Fruit fly (Drosophila melanogaster) whole organism, wandering third instar larva: ENCODE measurements around the gene Zmynd10.

Source experiments
- Sp1 ChIP-seq: fragments of 200-800 bp; sonication (Bioruptor generic); optimal IDR thresholded peaks from 3 replicates; lab custom pipeline; 2019; ENCODE audit warnings: missing biosample characterization, mild to moderate bottlenecking, missing genetic modification characterization, moderate library complexity
- pan ChIP-seq: fragments of >200 bp; optimal IDR thresholded peaks from 2 replicates; lab custom pipeline; 2017
- psq ChIP-seq: fragments of 200-800 bp; sonication (Bioruptor generic); optimal IDR thresholded peaks from 3 replicates; lab custom pipeline; 2017; ENCODE audit warnings: missing biosample characterization, mild to moderate bottlenecking, missing genetic modification characterization, moderate library complexity
- tai ChIP-seq: sonication (Bioruptor generic); optimal IDR thresholded peaks from 2 replicates; lab custom pipeline; 2016; ENCODE audit warnings: missing biosample characterization, missing genetic modification characterization
- usp ChIP-seq: fragments of >200 bp; optimal IDR thresholded peaks from 2 replicates; lab custom pipeline; 2017; ENCODE audit warnings: missing biosample characterization, missing genetic modification characterization

dm6 chr3L:13033361-13033760 lies 7.1 kb upstream of the Zmynd10 start:
- no peak for TF ChIP-seq Sp1 (GFP tag; lab: Kevin White, UChicago)
- no peak for TF ChIP-seq tai
- no peak for TF ChIP-seq psq (GFP tag; lab: Kevin White, UChicago)
- no peak for TF ChIP-seq pan
- no peak for TF ChIP-seq usp (GFP tag; lab: Kevin White, UChicago)
